Fruit fly (Drosophila melanogaster) whole organism, embryonic: ENCODE results near the gene CG31883.

Experiments
- Atf6 ChIP-seq: fragments of 200-800 bp; sonication (Bioruptor generic); IDR thresholded peaks from 2 replicates; pipeline ENCODE4 v1.3.6; 2022; ENCODE audit warnings: missing biosample characterization, missing genetic modification characterization
- BtbVII ChIP-seq: fragments of 200-800 bp; sonication (Bioruptor generic); optimal IDR thresholded peaks from 3 replicates; lab custom pipeline; 2017; ENCODE audit warnings: missing biosample characterization, mild to moderate bottlenecking, missing genetic modification characterization
- CG11456 ChIP-seq: fragments of 200-800 bp; sonication (Bioruptor generic); IDR thresholded peaks from 3 replicates; pipeline ENCODE4 v1.3.6; 2022; ENCODE audit warnings: missing biosample characterization, missing genetic modification characterization
- CG11695 ChIP-seq: fragments of 200-800 bp; sonication (Bioruptor generic); IDR thresholded peaks from 3 replicates; pipeline ENCODE4 v1.3.6; 2022; ENCODE audit warnings: missing biosample characterization, missing genetic modification characterization
- CG15479 ChIP-seq: fragments of 200-800 bp; sonication (Bioruptor generic); optimal IDR thresholded peaks from 3 replicates; lab custom pipeline; 2019; ENCODE audit warnings: missing biosample characterization, mild to moderate bottlenecking, missing genetic modification characterization, moderate library complexity
- CG15514 ChIP-seq: fragments of 200-800 bp; sonication (Bioruptor generic); optimal IDR thresholded peaks from 3 replicates; lab custom pipeline; 2017; ENCODE audit warnings: missing biosample characterization, missing genetic modification characterization, mild to moderate bottlenecking, moderate library complexity, missing genetic modification reagents
- CG1602 ChIP-seq: fragments of 200-800 bp; sonication (Bioruptor generic); optimal IDR thresholded peaks from 3 replicates; lab custom pipeline; 2016; ENCODE audit warnings: missing biosample characterization, missing genetic modification characterization
- CG16813 ChIP-seq: fragments of 200-800 bp; sonication (Bioruptor generic); IDR thresholded peaks from 3 replicates; pipeline ENCODE4 v1.3.6; 2022; ENCODE audit warnings: missing biosample characterization, missing genetic modification characterization; ENCODE audit not compliant: partially characterized antibody
- CG17612 ChIP-seq: fragments of 200-800 bp; sonication (Bioruptor generic); IDR thresholded peaks from 2 replicates; pipeline ENCODE4 v1.3.6; 2022; ENCODE audit warnings: missing biosample characterization, missing genetic modification characterization
- CG18764 ChIP-seq: fragments of 200-800 bp; sonication (Bioruptor generic); optimal IDR thresholded peaks from 3 replicates; lab custom pipeline; 2016; ENCODE audit warnings: missing biosample characterization, missing genetic modification characterization
- CG2199 ChIP-seq: fragments of 200-800 bp; sonication (Bioruptor generic); IDR thresholded peaks from 3 replicates; pipeline ENCODE4 v1.3.6; 2022; ENCODE audit warnings: missing biosample characterization, missing genetic modification characterization
- CG2678 ChIP-seq: fragments of 200-800 bp; sonication (Bioruptor generic); optimal IDR thresholded peaks from 3 replicates; lab custom pipeline; 2019; ENCODE audit warnings: missing biosample characterization, mild to moderate bottlenecking, missing genetic modification characterization, moderate library complexity
- CG31441 ChIP-seq: fragments of 200-800 bp; sonication (Bioruptor generic); IDR thresholded peaks from 2 replicates; pipeline ENCODE4 v1.3.6; 2022; ENCODE audit warnings: missing biosample characterization, missing genetic modification characterization
- CG32772 ChIP-seq: fragments of 200-800 bp; sonication (Bioruptor generic); IDR thresholded peaks from 2 replicates; pipeline ENCODE4 v1.3.6; 2022; ENCODE audit warnings: missing biosample characterization, missing genetic modification characterization
- CG3407 ChIP-seq: fragments of 200-800 bp; sonication (Bioruptor generic); optimal IDR thresholded peaks from 2 replicates; lab custom pipeline; 2018; ENCODE audit warnings: missing biosample characterization, mild to moderate bottlenecking, missing genetic modification characterization
- CG4360 ChIP-seq: fragments of 200-800 bp; sonication (Bioruptor generic); IDR thresholded peaks from 2 replicates; pipeline ENCODE4 v1.3.6; 2022; ENCODE audit warnings: missing biosample characterization, missing genetic modification characterization
- CG4424 ChIP-seq: fragments of 200-800 bp; sonication (Bioruptor generic); optimal IDR thresholded peaks from 3 replicates; lab custom pipeline; 2016; ENCODE audit warnings: missing biosample characterization, missing genetic modification characterization
- CG7556 ChIP-seq: fragments of 200-800 bp; sonication (Bioruptor generic); optimal IDR thresholded peaks from 2 replicates; lab custom pipeline; 2017; ENCODE audit warnings: missing biosample characterization, mild to moderate bottlenecking, missing genetic modification characterization
- CG7745 ChIP-seq: fragments of 200-800 bp; sonication (Bioruptor generic); optimal IDR thresholded peaks from 2 replicates; lab custom pipeline; 2018; ENCODE audit warnings: missing biosample characterization, mild to moderate bottlenecking, missing genetic modification characterization, moderate library complexity
- CTCF ChIP-seq: fragments of 200-800 bp; sonication (Bioruptor generic); optimal IDR thresholded peaks from 2 replicates; lab custom pipeline; 2017; ENCODE audit warnings: missing biosample characterization, mild to moderate bottlenecking, missing genetic modification characterization, moderate library complexity
- CoRest ChIP-seq: fragments of 200-800 bp; sonication (Bioruptor generic); optimal IDR thresholded peaks from 3 replicates; lab custom pipeline; 2018; ENCODE audit warnings: missing biosample characterization, mild to moderate bottlenecking, missing genetic modification characterization, moderate library complexity
- Dref ChIP-seq: fragments of 200-800 bp; sonication (Bioruptor generic); IDR thresholded peaks from 2 replicates; pipeline ENCODE4 v1.3.6; 2022; ENCODE audit warnings: missing biosample characterization, missing genetic modification characterization
- E2f2 ChIP-seq: fragments of 200-800 bp; sonication (Bioruptor generic); IDR thresholded peaks from 2 replicates; pipeline ENCODE4 v1.3.6; 2022; ENCODE audit warnings: missing biosample characterization, missing genetic modification characterization
- Fer1 ChIP-seq: fragments of 200-800 bp; sonication (Bioruptor generic); optimal IDR thresholded peaks from 2 replicates; lab custom pipeline; 2017; ENCODE audit warnings: missing biosample characterization, mild to moderate bottlenecking, missing genetic modification characterization
- Fer3 ChIP-seq: fragments of 200-800 bp; sonication (Bioruptor generic); optimal IDR thresholded peaks from 2 replicates; lab custom pipeline; 2018; ENCODE audit warnings: missing biosample characterization, mild to moderate bottlenecking, missing genetic modification characterization, moderate library complexity
- Gsc ChIP-seq: fragments of 200-800 bp; sonication (Bioruptor generic); IDR thresholded peaks from 2 replicates; pipeline ENCODE4 v1.3.6; 2022; ENCODE audit warnings: missing biosample characterization, missing genetic modification characterization
- Hey ChIP-seq: fragments of 200-800 bp; sonication (Bioruptor generic); optimal IDR thresholded peaks from 3 replicates; lab custom pipeline; 2018; ENCODE audit warnings: missing biosample characterization, mild to moderate bottlenecking, missing genetic modification characterization
- Lhr ChIP-seq: fragments of 200-800 bp; sonication (Bioruptor generic); optimal IDR thresholded peaks from 3 replicates; lab custom pipeline; 2017; ENCODE audit warnings: mild to moderate bottlenecking, missing biosample characterization, missing genetic modification reagents, missing genetic modification characterization
- NfI ChIP-seq: fragments of 200-800 bp; sonication (Bioruptor generic); optimal IDR thresholded peaks from 3 replicates; lab custom pipeline; 2018; ENCODE audit warnings: missing biosample characterization, mild to moderate bottlenecking, missing genetic modification characterization, moderate library complexity
- Six4 ChIP-seq: fragments of 200-800 bp; sonication (Bioruptor generic); optimal IDR thresholded peaks from 2 replicates; lab custom pipeline; 2016; ENCODE audit warnings: missing biosample characterization, missing genetic modification characterization
- Spps ChIP-seq: fragments of 200-800 bp; sonication (Bioruptor generic); optimal IDR thresholded peaks from 2 replicates; lab custom pipeline; 2018; ENCODE audit warnings: missing biosample characterization, mild to moderate bottlenecking, missing genetic modification characterization
- Sry-β ChIP-seq: fragments of 200-800 bp; sonication (Bioruptor generic); optimal IDR thresholded peaks from 2 replicates; lab custom pipeline; 2018; ENCODE audit warnings: missing biosample characterization, mild to moderate bottlenecking, missing genetic modification characterization, moderate library complexity
- Stat92E ChIP-seq, 3 experiments: fragments of >200 bp in 2 of 3; fragments of 200-800 bp in 1 of 3; sonication (Bioruptor generic) in 1 of 3; optimal IDR thresholded peaks; 2 replicates each; lab custom pipeline; 2017 to 2019; ENCODE audit warnings: missing biosample characterization in 3 of 3, missing genetic modification characterization in 3 of 3, mild to moderate bottlenecking in 1 of 3, moderate library complexity in 1 of 3
- Tbp ChIP-seq: fragments of >200 bp; optimal IDR thresholded peaks from 2 replicates; lab custom pipeline; 2018; ENCODE audit warnings: missing biosample characterization, missing genetic modification characterization
- abd-A ChIP-seq: fragments of 200-800 bp; sonication (Bioruptor generic); optimal IDR thresholded peaks from 3 replicates; lab custom pipeline; 2019; ENCODE audit warnings: missing biosample characterization, mild to moderate bottlenecking, missing genetic modification characterization, moderate library complexity
- ase ChIP-seq: fragments of 200-800 bp; sonication (Bioruptor generic); IDR thresholded peaks from 3 replicates; pipeline ENCODE4 v1.3.6; 2022; ENCODE audit warnings: missing biosample characterization, missing genetic modification characterization
- bigmax ChIP-seq: fragments of 200-800 bp; sonication (Bioruptor generic); optimal IDR thresholded peaks from 2 replicates; lab custom pipeline; 2018; ENCODE audit warnings: missing biosample characterization, mild to moderate bottlenecking, missing genetic modification characterization
- corto ChIP-seq: fragments of 200-800 bp; sonication (Bioruptor generic); optimal IDR thresholded peaks from 2 replicates; lab custom pipeline; 2016; ENCODE audit warnings: missing biosample characterization, mild to moderate bottlenecking, missing genetic modification characterization, moderate library complexity
- dmrt11E ChIP-seq: fragments of 200-800 bp; sonication (Bioruptor generic); optimal IDR thresholded peaks from 3 replicates; lab custom pipeline; 2018; ENCODE audit warnings: missing biosample characterization, mild to moderate bottlenecking, missing genetic modification characterization, moderate library complexity
- esg ChIP-seq: fragments of 200-800 bp; sonication (Bioruptor generic); conservative IDR thresholded peaks from 2 replicates; pipeline ENCODE4 v1.3.6; 2022; ENCODE audit warnings: missing biosample characterization, missing genetic modification characterization
- grn ChIP-seq: fragments of 200-800 bp; sonication (Bioruptor generic); optimal IDR thresholded peaks from 3 replicates; lab custom pipeline; 2017; ENCODE audit warnings: missing biosample characterization, missing genetic modification characterization
- inv ChIP-seq: fragments of 200-800 bp; sonication (Bioruptor generic); IDR thresholded peaks from 2 replicates; pipeline ENCODE4 v1.3.6; 2022; ENCODE audit warnings: missing biosample characterization, missing genetic modification characterization; ENCODE audit not compliant: partially characterized antibody
- jigr1 ChIP-seq: fragments of 200-800 bp; sonication (Bioruptor generic); IDR thresholded peaks from 3 replicates; pipeline ENCODE4 v1.3.6; 2022; ENCODE audit warnings: missing biosample characterization, missing genetic modification characterization
- pfk ChIP-seq: fragments of 200-800 bp; sonication (Bioruptor generic); optimal IDR thresholded peaks from 2 replicates; lab custom pipeline; 2018; ENCODE audit warnings: missing biosample characterization, mild to moderate bottlenecking, missing genetic modification characterization, moderate library complexity
- phol ChIP-seq: fragments of 200-800 bp; sonication (Bioruptor generic); optimal IDR thresholded peaks from 3 replicates; lab custom pipeline; 2018; ENCODE audit warnings: missing biosample characterization, mild to moderate bottlenecking, missing genetic modification characterization, moderate library complexity
- pita ChIP-seq: fragments of 200-800 bp; sonication (Bioruptor generic); optimal IDR thresholded peaks from 2 replicates; lab custom pipeline; 2017; ENCODE audit warnings: missing biosample characterization, mild to moderate bottlenecking, missing genetic modification characterization
- sens-2 ChIP-seq: fragments of 200-800 bp; sonication (Bioruptor generic); IDR thresholded peaks from 2 replicates; pipeline ENCODE4 v1.3.6; 2022; ENCODE audit warnings: missing biosample characterization, missing genetic modification characterization
- slp2 ChIP-seq: fragments of 200-800 bp; sonication (Bioruptor generic); optimal IDR thresholded peaks from 2 replicates; lab custom pipeline; 2016; ENCODE audit warnings: missing biosample characterization, missing genetic modification characterization
- trem ChIP-seq: fragments of 200-800 bp; optimal IDR thresholded peaks from 3 replicates; lab custom pipeline; 2019; ENCODE audit warnings: missing biosample characterization, mild to moderate bottlenecking, missing genetic modification characterization, moderate library complexity
- zfh1 ChIP-seq: fragments of 200-800 bp; sonication (Bioruptor generic); IDR thresholded peaks from 3 replicates; pipeline ENCODE4 v1.3.6; 2022; ENCODE audit warnings: missing biosample characterization, missing genetic modification characterization

The CG31883 gene

DNA sequence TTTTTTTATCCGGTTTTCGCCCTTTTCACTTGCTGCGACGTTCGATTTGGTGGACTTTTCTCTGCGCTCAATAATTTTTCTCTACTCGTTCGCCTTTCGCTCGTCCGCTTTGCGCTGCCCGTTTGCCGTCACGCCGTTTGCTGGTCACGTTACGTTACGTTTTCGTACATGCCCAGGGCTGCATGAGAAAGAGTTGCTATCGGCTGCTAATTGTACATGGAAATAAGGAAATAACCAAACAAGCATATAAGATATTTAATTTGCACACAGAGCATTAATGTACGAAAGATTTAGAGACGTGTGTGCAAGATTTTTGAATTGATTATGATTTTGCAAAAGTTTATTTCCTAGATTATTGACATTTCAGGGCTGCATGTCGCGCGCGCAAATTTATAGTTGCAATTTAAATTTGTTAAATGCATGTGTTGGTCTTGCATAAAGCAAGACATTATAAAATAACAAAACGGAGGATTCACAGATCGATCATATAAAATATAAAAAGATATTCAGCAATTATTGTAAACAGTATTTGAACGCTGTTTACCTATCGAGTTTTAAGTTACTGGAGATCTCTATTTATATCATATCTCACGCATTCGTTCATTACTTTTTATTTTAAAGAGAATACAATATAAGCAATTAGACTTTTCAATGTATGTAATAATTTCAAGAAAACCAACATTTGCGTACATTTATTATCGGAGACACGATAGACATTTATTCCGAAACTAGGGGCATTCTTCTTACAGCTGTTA, 33.5 kb upstream of the CG31883 start, which contains the start of gene Gdi (continued):
- TF ChIP-seq Atf6 (GFP tag; lab: Robert Waterston, UW) (0 out of 2 replicates have a peak, but pooled peaks have one; percentile 35), CTCF (GFP tag; lab: Kevin White, UChicago) (no peak), corto (no peak), CG11695 (GFP tag; lab: Robert Waterston, UW) (no peak), inv (GFP tag; lab: Robert Waterston, UW) (no peak), slp2 (GFP tag; lab: Kevin White, UChicago) (no peak), sens-2 (GFP tag; lab: Robert Waterston, UW) (no peak), Dref (peak; percentile 52), CG3407 (no peak), bigmax (no peak), grn (GFP tag; lab: Kevin White, UChicago) (no peak), Hey (tag; lab: Kevin White, UChicago) (no peak), abd-A (tag; lab: Kevin White, UChicago) (no peak), phol (tag; lab: Kevin White, UChicago) (peak; percentile 44), CG16813 (GFP tag; lab: Robert Waterston, UW) (0 out of 3 replicates have a peak, but pooled peaks have one; percentile 6), CG7745 (tag; lab: Kevin White, UChicago) (no peak), zfh1 (GFP tag; lab: Robert Waterston, UW) (no peak), Gsc (GFP tag; lab: Robert Waterston, UW) (no peak), E2f2 (GFP tag; lab: Robert Waterston, UW) (peak; percentile 87), CG18764 (GFP tag; lab: Kevin White, UChicago) (no peak), CG31441 (GFP tag; lab: Robert Waterston, UW) (no peak), Fer1 (no peak), CG2199 (no peak), Tbp (GFP tag; lab: Kevin White, UChicago) (no peak), CG15514 (GFP tag; lab: Kevin White, UChicago) (peak; percentile 67), CG15479 (GFP tag; lab: Kevin White, UChicago) (no peak), Stat92E (GFP tag; optimal IDR thresholded peaks at IDR 0.05; lab: Kevin White, UChicago) (no peak), CG1602 (no peak), CG2678 (tag; lab: Kevin White, UChicago) (peak; percentile 29), NfI (GFP tag; lab: Kevin White, UChicago) (peak; percentile 34), dmrt11E (peak; percentile 29), CG11456 (GFP tag; lab: Robert Waterston, UW) (no peak), pita (GFP tag; lab: Kevin White, UChicago) (no peak), Sry-β (GFP tag; lab: Kevin White, UChicago) (no peak), jigr1 (GFP tag; lab: Robert Waterston, UW) (no peak), CG4360 (GFP tag; lab: Robert Waterston, UW) (no peak), BtbVII (GFP tag; lab: Kevin White, UChicago) (no peak), CG17612 (GFP tag; lab: Robert Waterston, UW) (no peak), Fer3 (tag; lab: Kevin White, UChicago) (peak; percentile 27), pfk (no peak), CG32772 (GFP tag; lab: Robert Waterston, UW) (no peak), CoRest (peak; percentile 42), trem (tag; lab: Kevin White, UChicago) (peak; percentile 17), ase (GFP tag; lab: Robert Waterston, UW) (no peak), Six4 (no peak), Spps (no peak), Lhr (GFP tag; lab: Kevin White, UChicago) (no peak), CG7556 (GFP tag; lab: Kevin White, UChicago) (no peak), esg (GFP tag; lab: Robert Waterston, UW) (0 out of 2 replicates have a peak, but pooled peaks have one; percentile 6), CG4424 (peak; percentile 29)
